Worm (Caenorhabditis elegans): ENCODE measurements around the gene F32D8.13.
A peak's percentile ranks its signal among the peaks of the same experiment; 100 is the strongest.

F32D8.13 gene

DNA sequence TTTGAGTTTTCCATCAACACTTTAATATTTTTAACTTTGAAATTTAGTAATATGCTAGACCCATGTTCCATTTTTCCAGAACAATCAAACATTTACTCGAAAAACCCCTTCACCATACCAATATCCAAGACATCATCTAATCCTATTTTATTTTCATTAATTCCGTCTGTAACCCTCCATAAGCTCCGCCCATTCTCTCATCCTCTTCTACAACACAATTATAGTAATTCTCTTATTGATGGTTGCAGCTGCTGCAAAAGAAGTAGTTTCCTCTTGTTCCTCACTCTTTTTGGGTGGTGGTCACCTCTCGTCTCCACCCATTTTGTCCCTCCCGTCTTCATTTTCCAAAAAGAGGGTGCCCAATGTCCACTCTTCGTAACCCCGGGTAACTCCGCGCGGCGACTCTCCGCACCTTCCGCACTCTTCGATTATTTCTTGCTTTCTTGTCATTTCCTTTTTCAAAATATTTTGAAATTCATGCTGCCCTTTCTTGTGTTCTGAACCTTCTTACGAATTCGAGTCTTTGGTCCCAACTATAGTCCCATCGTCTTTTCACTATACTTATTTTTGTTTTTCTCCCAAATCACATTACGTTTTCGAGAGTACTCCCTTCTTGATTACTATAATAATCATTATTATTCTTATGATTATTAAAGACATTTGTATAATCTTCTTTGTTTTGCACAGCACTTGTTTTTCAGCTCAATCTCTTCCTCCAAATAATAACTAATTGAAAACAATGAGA, 16.0 kb downstream of the F32D8.13 start, which contains the start of gene F32D8.1:
TSS of gene F32D8.1 (plus strand) at position 695 of the 745 bp plus-strand sequence.
- no peak for TF ChIP-seq hmg-20 (GFP tag; IDR thresholded peaks at IDR 0.05)
- TF ChIP-seq efl-1 (GFP tag; optimal IDR thresholded peaks at IDR 0.05): no peak
- no peak for TF ChIP-seq athp-1 (tag; optimal IDR thresholded peaks at IDR 0.05)
- no peak for TF ChIP-seq tbp1 (GFP tag; optimal IDR thresholded peaks at IDR 0.05)
- no peak for TF ChIP-seq F57A8.1 (GFP tag; optimal IDR thresholded peaks at IDR 0.05)
- TF ChIP-seq zim-3 (tag; optimal IDR thresholded peaks at IDR 0.05): no peak

- TF ChIP-seq ztf-18 (tag; optimal IDR thresholded peaks at IDR 0.05): no peak
- no peak for TF ChIP-seq ceh-91 (GFP tag; IDR thresholded peaks at IDR 0.05)
- peak; percentile 25 for TF ChIP-seq ztf-22 (GFP tag; optimal IDR thresholded peaks at IDR 0.05)
- TF ChIP-seq nhr-80 (tag; optimal IDR thresholded peaks at IDR 0.05): peak; percentile 86
Observed at ce11 chrV:10877808-10878600, 18.3 kb downstream of the F32D8.13 start.

- TF ChIP-seq ceh-100 (GFP tag; IDR thresholded peaks at IDR 0.05): no peak
- no peak for TF ChIP-seq C06A6.2 (GFP tag; conservative IDR thresholded peaks at IDR 0.05)
- TF ChIP-seq ztf-18 (tag; optimal IDR thresholded peaks at IDR 0.05): no peak
- TF ChIP-seq F33H1.4 (GFP tag; IDR thresholded peaks at IDR 0.05): no peak
- no peak for TF ChIP-seq nhr-90 (tag; optimal IDR thresholded peaks at IDR 0.05)
- TF ChIP-seq gei-17 (GFP tag; optimal IDR thresholded peaks at IDR 0.05): no peak
- TF ChIP-seq dox-1 (GFP tag; IDR thresholded peaks at IDR 0.05): no peak
- no peak for TF ChIP-seq ceh-91 (GFP tag; IDR thresholded peaks at IDR 0.05)
- no peak for TF ChIP-seq B0035.1 (tag; optimal IDR thresholded peaks at IDR 0.05)
- TF ChIP-seq F39B2.1 (GFP tag; IDR thresholded peaks at IDR 0.05): no peak
- TF ChIP-seq ztf-28 (GFP tag; IDR thresholded peaks at IDR 0.05): no peak
- no peak for TF ChIP-seq nfyb-1 (GFP tag; IDR thresholded peaks at IDR 0.05)
- no peak for TF ChIP-seq ets-4 (GFP tag; optimal IDR thresholded peaks at IDR 0.05)
- TF ChIP-seq F55B11.4 (tag; optimal IDR thresholded peaks at IDR 0.05; ENCODE audit: borderline replicate concordance, insufficient read depth): no peak
- no peak for TF ChIP-seq ztf-6 (GFP tag; IDR thresholded peaks at IDR 0.05)
- TF ChIP-seq hrde-1 (tag; optimal IDR thresholded peaks at IDR 0.05; ENCODE audit: borderline replicate concordance): no peak
- no peak for TF ChIP-seq nfya-1 (tag; optimal IDR thresholded peaks at IDR 0.05; ENCODE audit: borderline replicate concordance, insufficient read depth)
Observed at ce11 chrV:10876512-10876911, 19.8 kb downstream of the F32D8.13 start.

- TF ChIP-seq B0261.1 (tag; optimal IDR thresholded peaks at IDR 0.05): no peak
- TF ChIP-seq mxl-1 (tag; optimal IDR thresholded peaks at IDR 0.05): no peak
- TF ChIP-seq efl-1 (GFP tag; optimal IDR thresholded peaks at IDR 0.05): no peak
- no peak for TF ChIP-seq pha-4 (tag; optimal IDR thresholded peaks at IDR 0.05)
- no peak for TF ChIP-seq T26A5.8 (tag; optimal IDR thresholded peaks at IDR 0.05)
- TF ChIP-seq attf-6 (GFP tag; IDR thresholded peaks at IDR 0.05): no peak
- no peak for TF ChIP-seq repo-1 (tag; optimal IDR thresholded peaks at IDR 0.05)
- TF ChIP-seq K11D2.4 (GFP tag; IDR thresholded peaks at IDR 0.05): no peak
- no peak for TF ChIP-seq nhr-120 (GFP tag; IDR thresholded peaks at IDR 0.05)
- TF ChIP-seq hmg-20 (GFP tag; IDR thresholded peaks at IDR 0.05): no peak
- no peak for TF ChIP-seq ceh-79 (tag; optimal IDR thresholded peaks at IDR 0.05)
- no peak for TF ChIP-seq pbrm-1 (GFP tag; IDR thresholded peaks at IDR 0.05)
- TF ChIP-seq F23B12.7 (tag; optimal IDR thresholded peaks at IDR 0.05; ENCODE audit: insufficient read depth): no peak
- TF ChIP-seq egl-44 (GFP tag; IDR thresholded peaks at IDR 0.05): no peak
Observed at ce11 chrV:10874938-10875599, 21.3 kb downstream of the F32D8.13 start.

Measured in whole organism, young adult.